Fruit fly (Drosophila melanogaster) whole organism, pupa: ENCODE measurements around the gene CG31743.
A peak's percentile ranks its signal among the peaks of the same experiment; 100 is the strongest.

ENCODE experiments used
- CG10348 ChIP-seq: fragments of 200-800 bp; sonication (Bioruptor generic); IDR thresholded peaks from 2 replicates; pipeline ENCODE4 v1.3.6; 2022; ENCODE audit warnings: missing biosample characterization, missing genetic modification characterization
- CG12605 ChIP-seq: fragments of 200-800 bp; sonication (Bioruptor generic); IDR thresholded peaks from 2 replicates; pipeline ENCODE4 v1.3.6; 2022; ENCODE audit warnings: missing biosample characterization, missing genetic modification characterization
- CG14655 ChIP-seq: fragments of 200-800 bp; sonication (Bioruptor generic); optimal IDR thresholded peaks from 3 replicates; lab custom pipeline; 2017; ENCODE audit warnings: mild to moderate bottlenecking, missing biosample characterization, missing genetic modification reagents, missing genetic modification characterization
- CG15710 ChIP-seq: fragments of 200-800 bp; sonication (Bioruptor generic); optimal IDR thresholded peaks from 2 replicates; lab custom pipeline; 2018; ENCODE audit warnings: missing biosample characterization, mild to moderate bottlenecking, missing genetic modification characterization, moderate library complexity
- CG17806 ChIP-seq: fragments of 200-800 bp; sonication (Bioruptor generic); optimal IDR thresholded peaks from 2 replicates; lab custom pipeline; 2018; ENCODE audit warnings: missing biosample characterization, mild to moderate bottlenecking, missing genetic modification characterization, moderate library complexity
- CG32121 ChIP-seq: fragments of 200-800 bp; sonication (Bioruptor generic); IDR thresholded peaks from 2 replicates; pipeline ENCODE4 v1.3.6; 2022; ENCODE audit warnings: missing biosample characterization, missing genetic modification characterization
- CG34367 ChIP-seq: fragments of 200-800 bp; sonication (Bioruptor generic); optimal IDR thresholded peaks from 2 replicates; lab custom pipeline; 2018; ENCODE audit warnings: missing biosample characterization, mild to moderate bottlenecking, missing genetic modification characterization
- CG4496 ChIP-seq: fragments of 200-800 bp; sonication (Bioruptor generic); IDR thresholded peaks from 3 replicates; pipeline ENCODE4 v1.3.6; 2022; ENCODE audit warnings: missing biosample characterization, missing genetic modification characterization
- CG8159 ChIP-seq: fragments of 200-800 bp; sonication (Bioruptor generic); optimal IDR thresholded peaks from 3 replicates; lab custom pipeline; 2018; ENCODE audit warnings: missing biosample characterization, mild to moderate bottlenecking, missing genetic modification characterization, moderate library complexity
- CG8301 ChIP-seq: fragments of 200-800 bp; sonication (Bioruptor generic); optimal IDR thresholded peaks from 2 replicates; lab custom pipeline; 2018; ENCODE audit warnings: missing biosample characterization, mild to moderate bottlenecking, missing genetic modification characterization
- CG9948 ChIP-seq: fragments of 200-800 bp; sonication (Bioruptor generic); optimal IDR thresholded peaks from 2 replicates; lab custom pipeline; 2018; ENCODE audit warnings: missing biosample characterization, mild to moderate bottlenecking, missing genetic modification characterization, moderate library complexity
- D1 ChIP-seq: fragments of 200-800 bp; sonication (Bioruptor generic); optimal IDR thresholded peaks from 2 replicates; lab custom pipeline; 2018; ENCODE audit warnings: missing biosample characterization, mild to moderate bottlenecking, missing genetic modification characterization, moderate library complexity
- EcR ChIP-seq: fragments of 200-800 bp; sonication (Bioruptor generic); optimal IDR thresholded peaks from 3 replicates; lab custom pipeline; 2019; ENCODE audit warnings: missing biosample characterization, missing genetic modification characterization, mild to moderate bottlenecking, moderate library complexity, missing genetic modification reagents
- Ets98B ChIP-seq: fragments of 200-800 bp; sonication (Bioruptor generic); IDR thresholded peaks from 2 replicates; pipeline ENCODE4 v1.3.6; 2022; ENCODE audit warnings: missing biosample characterization, missing genetic modification characterization
- Pif1A ChIP-seq: fragments of 200-800 bp; sonication (Bioruptor generic); optimal IDR thresholded peaks from 3 replicates; lab custom pipeline; 2016; ENCODE audit warnings: missing biosample characterization, missing genetic modification characterization
- Snoo ChIP-seq: fragments of 200-800 bp; sonication (Bioruptor generic); optimal IDR thresholded peaks from 3 replicates; lab custom pipeline; 2017; ENCODE audit warnings: missing biosample characterization, mild to moderate bottlenecking, missing genetic modification characterization, inconsistent platforms
- fd96Ca ChIP-seq: fragments of 200-800 bp; sonication (Bioruptor generic); IDR thresholded peaks from 3 replicates; pipeline ENCODE4 v1.3.6; 2022; ENCODE audit warnings: missing biosample characterization, missing genetic modification characterization
- gl ChIP-seq: fragments of 200-800 bp; sonication (Bioruptor generic); optimal IDR thresholded peaks from 2 replicates; lab custom pipeline; 2018; ENCODE audit warnings: missing biosample characterization, mild to moderate bottlenecking, missing genetic modification characterization
- rn ChIP-seq: fragments of 200-800 bp; sonication (Bioruptor generic); IDR thresholded peaks from 2 replicates; pipeline ENCODE4 v1.3.6; 2022; ENCODE audit warnings: missing biosample characterization, missing genetic modification characterization

Gene CG31743

DNA sequence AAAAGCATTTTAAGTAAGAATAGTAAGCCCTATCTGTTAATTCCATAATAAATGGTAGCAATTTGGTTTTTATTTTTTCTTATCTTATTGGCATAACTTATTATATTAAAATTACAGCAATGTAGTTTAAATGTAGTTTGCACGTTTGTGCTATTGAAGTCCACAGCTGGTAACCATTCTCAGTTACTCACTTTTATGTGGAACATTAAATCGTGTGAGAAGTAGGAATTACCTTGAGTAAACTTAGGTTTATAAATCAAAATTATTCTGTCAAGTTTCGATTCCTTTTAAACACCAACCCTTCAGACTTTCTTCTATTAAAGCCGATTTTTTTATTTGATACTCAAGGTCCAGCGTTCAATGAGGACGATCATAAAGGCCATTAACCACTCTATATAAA is 10.3 kb downstream of the CG31743 start, which contains the start of gene CG42556:
TSS of gene CG42556 (plus strand) at position 301 of the 400 bp plus-strand sequence.
- TF ChIP-seq CG14655 (GFP tag; lab: Kevin White, UChicago) = no peak
- no peak for TF ChIP-seq Pif1A (GFP tag; lab: Kevin White, UChicago)

DNA sequence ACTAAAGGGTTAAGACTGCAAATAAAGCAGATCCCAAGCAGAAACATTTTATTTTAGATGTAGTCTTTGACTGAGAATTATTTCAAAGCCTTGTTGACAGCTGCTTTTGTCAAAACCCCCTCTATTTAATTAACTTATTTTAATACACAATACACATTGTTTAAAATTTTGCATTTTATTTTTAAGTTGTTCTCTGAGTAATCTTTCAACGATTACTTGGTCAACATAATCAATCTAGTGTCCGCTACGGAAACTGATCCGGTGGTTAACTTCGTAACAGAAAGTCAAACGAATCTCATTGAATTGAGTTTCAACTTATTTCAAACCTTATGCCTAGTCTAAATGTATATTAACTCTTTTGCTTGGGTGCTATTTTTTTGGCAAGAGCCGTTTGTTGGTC is 21.1 kb downstream of the CG31743 start, which contains the start of gene CG31805:
TSS of gene CG31805 (minus strand) at position 101 of the 400 bp plus-strand sequence.
- TF ChIP-seq CG8301 (tag; lab: Kevin White, UChicago) (no peak), EcR (GFP tag; lab: Kevin White, UChicago) (no peak), Pif1A (GFP tag; lab: Kevin White, UChicago) (no peak)

DNA sequence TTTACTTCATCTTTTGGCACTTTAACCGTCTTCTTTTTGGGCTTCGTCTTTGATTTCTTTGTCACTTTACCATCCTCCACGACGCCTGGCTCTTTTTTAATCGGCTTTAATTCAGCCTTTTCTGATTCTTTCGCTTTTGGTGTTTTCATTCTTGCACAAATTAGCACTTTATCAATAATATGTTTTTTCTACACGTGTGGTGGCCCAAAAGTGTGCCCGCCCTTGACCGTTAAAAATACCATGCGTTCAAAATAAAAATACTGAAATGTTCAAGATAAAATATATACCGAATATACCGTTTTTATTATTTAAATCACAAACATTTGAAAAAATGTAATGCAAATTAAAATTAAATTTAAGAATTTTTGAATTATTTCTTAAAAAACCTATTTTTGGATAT is 22.7 kb downstream of the CG31743 start, which contains the start of gene CG12288:
TSS of gene CG12288 (minus strand) at position 216 of the 400 bp plus-strand sequence.
- TF ChIP-seq CG14655 (GFP tag; lab: Kevin White, UChicago) = no peak
- no peak for TF ChIP-seq CG32121 (GFP tag; lab: Robert Waterston, UW)
- no peak for TF ChIP-seq Pif1A (GFP tag; lab: Kevin White, UChicago)
- TF ChIP-seq EcR (GFP tag; lab: Kevin White, UChicago) = no peak
- TF ChIP-seq CG34367 (tag; lab: Kevin White, UChicago) = no peak
- TF ChIP-seq CG8159 (tag; lab: Kevin White, UChicago) = no peak
- no peak for TF ChIP-seq Ets98B (GFP tag; lab: Robert Waterston, UW)
- no peak for TF ChIP-seq CG15710 (tag; lab: Kevin White, UChicago)
- TF ChIP-seq D1 (tag; lab: Kevin White, UChicago) = no peak
- no peak for TF ChIP-seq CG12605
- no peak for TF ChIP-seq gl (tag; lab: Kevin White, UChicago)

DNA sequence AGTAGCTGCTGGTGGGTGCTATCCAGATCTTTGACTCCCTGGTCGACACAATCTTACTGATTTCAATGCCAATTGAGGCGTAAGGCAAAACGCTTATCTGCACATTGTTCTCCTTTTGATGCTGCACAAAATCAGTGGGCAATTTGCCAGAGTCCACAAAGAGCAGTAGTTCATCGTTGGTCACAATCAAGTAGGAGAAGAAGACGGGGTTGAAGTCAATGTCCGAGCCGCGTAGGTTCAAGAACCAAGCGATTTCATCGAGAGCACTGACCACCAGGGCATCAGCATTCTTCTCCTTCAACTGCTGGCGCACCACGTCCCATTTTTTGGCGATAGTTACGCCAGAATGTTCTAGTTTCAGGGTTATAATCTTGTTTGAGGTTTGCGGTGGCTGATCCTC is 30.0 kb downstream of the CG31743 start:
- TF ChIP-seq Ets98B (GFP tag; lab: Robert Waterston, UW) (no peak), EcR (GFP tag; lab: Kevin White, UChicago) (peak; percentile 90), rn (GFP tag; lab: Robert Waterston, UW) (no peak)

DNA sequence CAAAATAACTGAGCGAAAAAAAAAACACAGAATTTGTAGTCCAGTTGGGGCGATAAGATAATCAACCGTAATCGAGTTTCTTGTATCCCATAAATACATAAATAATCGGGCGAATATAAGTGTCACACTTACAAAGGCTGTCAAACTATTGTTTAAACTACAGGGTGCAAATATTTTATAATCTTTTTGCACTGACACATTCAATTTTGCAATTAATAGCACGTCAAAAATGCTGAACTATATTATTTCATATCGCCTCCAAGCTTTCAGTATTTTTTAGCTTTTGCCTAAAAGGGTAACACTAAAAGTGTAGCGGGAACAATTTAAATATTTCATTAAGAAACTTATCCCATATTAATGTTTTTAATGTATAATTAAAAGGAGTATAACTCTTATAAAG is 30.9 kb downstream of the CG31743 start, which contains the start of gene ApepP:
TSS of gene ApepP (minus strand) at position 242 of the 400 bp plus-strand sequence.
- TF ChIP-seq Snoo (tag; lab: Kevin White, UChicago) = no peak
- TF ChIP-seq CG4496 (GFP tag; lab: Robert Waterston, UW) = no peak
- TF ChIP-seq fd96Ca (GFP tag; lab: Robert Waterston, UW) = no peak
- TF ChIP-seq CG17806 (tag; lab: Kevin White, UChicago) = no peak
- TF ChIP-seq CG15710 (tag; lab: Kevin White, UChicago) = no peak
- no peak for TF ChIP-seq CG14655 (GFP tag; lab: Kevin White, UChicago)
- no peak for TF ChIP-seq CG8159 (tag; lab: Kevin White, UChicago)

DNA sequence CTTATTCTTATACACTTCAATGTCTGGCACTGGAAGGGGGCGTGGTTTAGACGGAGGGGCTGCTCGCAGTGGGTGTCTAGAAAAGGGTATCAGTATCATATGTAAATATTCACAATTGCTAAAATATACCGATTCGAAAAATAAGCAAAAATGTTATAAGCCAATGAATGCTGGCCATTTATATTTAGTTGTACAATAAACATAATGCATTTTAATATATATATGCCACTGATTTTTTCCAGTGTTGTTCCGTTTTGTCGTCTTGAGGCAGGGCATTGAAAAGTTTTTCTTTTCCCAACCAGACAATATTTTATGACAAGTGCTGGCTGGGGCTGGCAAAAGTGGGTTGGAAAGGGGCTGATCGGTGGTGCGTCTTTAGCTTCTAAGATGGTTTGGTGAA is 42.5 kb downstream of the CG31743 start:
- TF ChIP-seq CG34367 (tag; lab: Kevin White, UChicago) (no peak), CG10348 (GFP tag; lab: Robert Waterston, UW) (no peak), gl (tag; lab: Kevin White, UChicago) (no peak), EcR (GFP tag; lab: Kevin White, UChicago) (no peak), CG9948 (tag; lab: Kevin White, UChicago) (no peak), Pif1A (GFP tag; lab: Kevin White, UChicago) (no peak), CG15710 (tag; lab: Kevin White, UChicago) (no peak), D1 (tag; lab: Kevin White, UChicago) (no peak)
